Fruit fly (Drosophila melanogaster) whole organism, prepupa: Measurements from ENCODE around the gene Usp8.
A peak's percentile ranks its signal among the peaks of the same experiment; 100 is the strongest.

ENCODE experiments used
- CG10631 ChIP-seq: fragments of 200-800 bp; sonication (Bioruptor generic); optimal IDR thresholded peaks from 2 replicates; lab custom pipeline; 2016; ENCODE audit warnings: missing biosample characterization, missing genetic modification characterization
- CG10669 ChIP-seq: fragments of 200-800 bp; sonication (Bioruptor generic); optimal IDR thresholded peaks from 3 replicates; lab custom pipeline; 2018; ENCODE audit warnings: missing biosample characterization, mild to moderate bottlenecking, missing genetic modification characterization, moderate library complexity
- CG11762 ChIP-seq: fragments of 200-800 bp; sonication (Bioruptor generic); optimal IDR thresholded peaks from 3 replicates; lab custom pipeline; 2016; ENCODE audit warnings: missing biosample characterization, missing genetic modification characterization; ENCODE audit not compliant: insufficient read depth
- CG11902 ChIP-seq: fragments of 200-800 bp; sonication (Bioruptor generic); optimal IDR thresholded peaks from 3 replicates; lab custom pipeline; 2016; ENCODE audit warnings: missing biosample characterization, missing genetic modification characterization
- CG15336 ChIP-seq: fragments of 200-800 bp; sonication (Bioruptor generic); IDR thresholded peaks from 2 replicates; pipeline ENCODE4 v1.3.6; 2022; ENCODE audit warnings: missing biosample characterization, missing genetic modification characterization
- CG16779 ChIP-seq: fragments of 200-800 bp; sonication (Bioruptor generic); optimal IDR thresholded peaks from 3 replicates; lab custom pipeline; 2017; ENCODE audit warnings: missing biosample characterization, mild to moderate bottlenecking, missing genetic modification characterization
- CG31627 ChIP-seq: fragments of 200-800 bp; sonication (Bioruptor generic); optimal IDR thresholded peaks from 3 replicates; lab custom pipeline; 2016; ENCODE audit warnings: missing biosample characterization, missing genetic modification characterization
- CG32006 ChIP-seq: fragments of 200-800 bp; sonication (Bioruptor generic); optimal IDR thresholded peaks from 3 replicates; lab custom pipeline; 2017; ENCODE audit warnings: missing biosample characterization, mild to moderate bottlenecking, missing genetic modification characterization
- CG34406 ChIP-seq: fragments of 200-800 bp; sonication (Bioruptor generic); optimal IDR thresholded peaks from 3 replicates; lab custom pipeline; 2016; ENCODE audit warnings: missing biosample characterization, missing genetic modification characterization
- CG3919 ChIP-seq: fragments of 200-800 bp; sonication (Bioruptor generic); optimal IDR thresholded peaks from 3 replicates; lab custom pipeline; 2016; ENCODE audit warnings: missing biosample characterization, missing genetic modification characterization
- CG6163 ChIP-seq: fragments of 200-800 bp; sonication (Bioruptor generic); IDR thresholded peaks from 3 replicates; pipeline ENCODE4 v1.3.6; 2022; ENCODE audit warnings: missing biosample characterization, missing genetic modification characterization
- CG6792 ChIP-seq: fragments of 200-800 bp; sonication (Bioruptor generic); optimal IDR thresholded peaks from 3 replicates; lab custom pipeline; 2016; ENCODE audit warnings: missing biosample characterization, missing genetic modification characterization
- CG6808 ChIP-seq: fragments of 200-800 bp; sonication (Bioruptor generic); optimal IDR thresholded peaks from 3 replicates; lab custom pipeline; 2017; ENCODE audit warnings: missing biosample characterization, missing genetic modification characterization, mild to moderate bottlenecking, moderate library complexity, missing genetic modification reagents
- CG7368 ChIP-seq: fragments of 200-800 bp; sonication (Bioruptor generic); optimal IDR thresholded peaks from 3 replicates; lab custom pipeline; 2016; ENCODE audit warnings: missing biosample characterization, missing genetic modification characterization
- CG8119 ChIP-seq: fragments of 200-800 bp; sonication (Bioruptor generic); IDR thresholded peaks from 3 replicates; pipeline ENCODE4 v1.3.6; 2022; ENCODE audit warnings: missing biosample characterization, missing genetic modification characterization
- CG8319 ChIP-seq: fragments of 200-800 bp; sonication (Bioruptor generic); optimal IDR thresholded peaks from 3 replicates; lab custom pipeline; 2016; ENCODE audit warnings: missing biosample characterization, missing genetic modification characterization
- CG8632 ChIP-seq: fragments of 200-800 bp; sonication (Bioruptor generic); optimal IDR thresholded peaks from 3 replicates; lab custom pipeline; 2016; ENCODE audit warnings: missing biosample characterization, missing genetic modification characterization
- Eip75B ChIP-seq: fragments of 200-800 bp; sonication (Bioruptor generic); optimal IDR thresholded peaks from 3 replicates; lab custom pipeline; 2016; ENCODE audit warnings: missing biosample characterization, missing genetic modification characterization
- Eip78C ChIP-seq: fragments of 200-800 bp; sonication (Bioruptor generic); peaks from one replicate; lab custom pipeline; 2016; ENCODE audit warnings: missing biosample characterization, missing genetic modification characterization
- Ets21C ChIP-seq: fragments of 200-800 bp; sonication (Bioruptor generic); optimal IDR thresholded peaks from 3 replicates; lab custom pipeline; 2016; ENCODE audit warnings: missing biosample characterization, missing genetic modification characterization
- Ets96B ChIP-seq: fragments of 200-800 bp; optimal IDR thresholded peaks from 2 replicates; lab custom pipeline; 2019; ENCODE audit warnings: missing biosample characterization, mild to moderate bottlenecking, missing genetic modification characterization, moderate library complexity
- Hr39 ChIP-seq: fragments of 200-800 bp; sonication (Bioruptor generic); optimal IDR thresholded peaks from 2 replicates; lab custom pipeline; 2016; ENCODE audit warnings: missing biosample characterization, missing genetic modification characterization
- Hr4 ChIP-seq: fragments of 200-800 bp; sonication (Bioruptor generic); optimal IDR thresholded peaks from 3 replicates; lab custom pipeline; 2016; ENCODE audit warnings: missing biosample characterization, missing genetic modification characterization
- Lpt ChIP-seq: fragments of 200-800 bp; sonication (Bioruptor generic); optimal IDR thresholded peaks from 3 replicates; lab custom pipeline; 2016; ENCODE audit warnings: missing biosample characterization, missing genetic modification characterization
- Met ChIP-seq: fragments of 200-800 bp; sonication (Bioruptor generic); optimal IDR thresholded peaks from 3 replicates; lab custom pipeline; 2016; ENCODE audit warnings: missing biosample characterization, missing genetic modification characterization
- OdsH ChIP-seq: fragments of 200-800 bp; sonication (Bioruptor generic); optimal IDR thresholded peaks from 3 replicates; lab custom pipeline; 2016; ENCODE audit warnings: missing biosample characterization, missing genetic modification characterization
- Smox ChIP-seq: fragments of 200-800 bp; sonication (Bioruptor generic); optimal IDR thresholded peaks from 3 replicates; lab custom pipeline; 2016; ENCODE audit warnings: missing biosample characterization, missing genetic modification characterization
- Sox14 ChIP-seq: fragments of 200-800 bp; sonication (Bioruptor generic); optimal IDR thresholded peaks from 3 replicates; lab custom pipeline; 2016; ENCODE audit warnings: missing biosample characterization, missing genetic modification characterization
- Sox15 ChIP-seq: fragments of 200-800 bp; sonication (Bioruptor generic); optimal IDR thresholded peaks from 3 replicates; lab custom pipeline; 2016; ENCODE audit warnings: missing biosample characterization, missing genetic modification characterization
- achi ChIP-seq: fragments of 200-800 bp; sonication (Bioruptor generic); optimal IDR thresholded peaks from 3 replicates; lab custom pipeline; 2016; ENCODE audit warnings: missing biosample characterization, missing genetic modification characterization
- cyc ChIP-seq: fragments of 200-800 bp; sonication (Bioruptor generic); optimal IDR thresholded peaks from 3 replicates; lab custom pipeline; 2016; ENCODE audit warnings: missing biosample characterization, missing genetic modification characterization
- dsx ChIP-seq: fragments of 200-800 bp; optimal IDR thresholded peaks from 3 replicates; lab custom pipeline; 2019; ENCODE audit warnings: missing biosample characterization, mild to moderate bottlenecking, missing genetic modification characterization, moderate library complexity; ENCODE audit not compliant: poor library complexity, severe bottlenecking
- eg ChIP-seq: fragments of 200-800 bp; sonication (Bioruptor generic); IDR thresholded peaks from 3 replicates; pipeline ENCODE4 v1.3.6; 2022; ENCODE audit warnings: missing biosample characterization, missing genetic modification characterization
- fd85E ChIP-seq: fragments of 200-800 bp; sonication (Bioruptor generic); optimal IDR thresholded peaks from 3 replicates; lab custom pipeline; 2016; ENCODE audit warnings: missing biosample characterization, missing genetic modification characterization
- fkh ChIP-seq: fragments of 200-800 bp; sonication (Bioruptor generic); optimal IDR thresholded peaks from 3 replicates; lab custom pipeline; 2017; ENCODE audit warnings: missing biosample characterization, mild to moderate bottlenecking, missing genetic modification characterization, moderate library complexity
- pdm3 ChIP-seq: fragments of 200-800 bp; sonication (Bioruptor generic); optimal IDR thresholded peaks from 3 replicates; lab custom pipeline; 2016; ENCODE audit warnings: missing biosample characterization, missing genetic modification characterization
- spab ChIP-seq: fragments of 200-800 bp; sonication (Bioruptor generic); optimal IDR thresholded peaks from 2 replicates; lab custom pipeline; 2017; ENCODE audit warnings: missing biosample characterization, mild to moderate bottlenecking, missing genetic modification characterization, missing genetic modification reagents
- ss ChIP-seq, 2 experiments: fragments of 200-800 bp; sonication (Bioruptor generic); optimal IDR thresholded peaks; 2 replicates in 1 of 2; 3 replicates in 1 of 2; lab custom pipeline; 2017 to 2018; ENCODE audit warnings: mild to moderate bottlenecking in 2 of 2, missing biosample characterization in 2 of 2, missing genetic modification characterization in 2 of 2, moderate library complexity in 1 of 2
- topi ChIP-seq: fragments of 200-800 bp; sonication (Bioruptor generic); optimal IDR thresholded peaks from 3 replicates; lab custom pipeline; 2016; ENCODE audit warnings: missing biosample characterization, missing genetic modification characterization
- vri ChIP-seq: fragments of 200-800 bp; sonication (Bioruptor generic); optimal IDR thresholded peaks from 3 replicates; lab custom pipeline; 2016; ENCODE audit warnings: missing biosample characterization, mild to moderate bottlenecking, missing genetic modification characterization

Usp8 gene

DNA sequence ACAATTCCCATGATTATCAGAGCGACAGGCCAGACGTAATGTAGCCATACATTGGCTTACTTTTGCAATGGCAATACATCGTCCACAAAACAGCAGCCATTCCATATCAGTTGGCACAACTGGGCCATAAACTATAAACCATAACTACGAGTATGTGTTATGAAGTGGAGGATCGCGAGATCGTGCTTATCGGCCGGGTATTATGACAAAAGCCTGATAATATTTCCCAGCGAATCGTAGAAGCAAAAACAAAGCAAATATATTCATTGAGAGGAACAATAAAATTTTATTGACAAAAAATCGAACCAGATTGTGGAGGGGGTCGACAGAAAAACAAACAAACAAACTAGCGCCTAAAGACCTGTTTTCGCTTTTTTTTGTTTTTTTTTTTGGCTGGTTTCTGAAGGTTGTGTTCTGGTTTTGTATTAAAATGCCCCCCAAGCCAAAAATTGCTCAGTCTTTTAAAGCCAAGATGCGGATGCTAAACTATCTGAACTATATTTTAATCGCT, 29.3 kb downstream of the Usp8 start, which contains the start of gene CG5810:
Gene CG5810 (plus strand): TSS at position 461 of the 511 bp plus-strand sequence.
- no peak for TF ChIP-seq CG7368
- peak; percentile 59 for TF ChIP-seq fkh (GFP tag; lab: Kevin White, UChicago)
- no peak for TF ChIP-seq CG11902 (GFP tag; lab: Kevin White, UChicago)
- peak; percentile 77 for TF ChIP-seq vri (GFP tag; lab: Kevin White, UChicago)
- TF ChIP-seq, all 60 proteins: peak for 2

DNA sequence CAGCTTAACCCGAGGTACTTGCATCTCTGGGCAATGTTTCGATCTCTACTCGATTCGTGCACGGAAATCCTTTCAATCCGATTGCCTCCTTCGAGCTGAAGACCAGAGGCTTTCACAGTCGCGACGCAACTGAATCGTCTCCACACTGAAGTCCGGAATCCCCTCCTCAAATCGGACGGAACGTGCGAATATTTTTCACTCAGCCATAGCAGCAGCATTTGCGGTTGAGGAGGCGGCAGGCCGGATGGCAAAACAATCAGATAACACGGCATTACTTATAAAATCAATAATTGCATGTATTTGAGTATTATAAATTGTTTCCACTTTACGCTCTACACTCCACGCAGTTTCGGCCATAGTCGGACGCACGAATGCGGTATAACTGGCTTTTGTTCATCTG, 34.0 kb downstream of the Usp8 start, which contains the start of gene Snmp1:
Gene Snmp1 (minus strand): TSS at position 101 of the 400 bp plus-strand sequence.
- TF ChIP-seq Hr4 (GFP tag; lab: Kevin White, UChicago), result no peak
- no peak for TF ChIP-seq pdm3 (GFP tag; lab: Kevin White, UChicago)
- no peak for TF ChIP-seq CG11762 (GFP tag; lab: Kevin White, UChicago)
- TF ChIP-seq CG6808 (GFP tag; lab: Kevin White, UChicago), result no peak
- no peak for TF ChIP-seq Eip78C (GFP tag; lab: Kevin White, UChicago)
- no peak for TF ChIP-seq CG8119 (GFP tag; lab: Robert Waterston, UW)
- TF ChIP-seq Hr39, result no peak
- no peak for TF ChIP-seq CG10669 (GFP tag; lab: Kevin White, UChicago)
- no peak for TF ChIP-seq CG34406
- no peak for TF ChIP-seq eg (GFP tag; lab: Robert Waterston, UW)
- TF ChIP-seq CG32006 (GFP tag; lab: Kevin White, UChicago), result no peak

DNA sequence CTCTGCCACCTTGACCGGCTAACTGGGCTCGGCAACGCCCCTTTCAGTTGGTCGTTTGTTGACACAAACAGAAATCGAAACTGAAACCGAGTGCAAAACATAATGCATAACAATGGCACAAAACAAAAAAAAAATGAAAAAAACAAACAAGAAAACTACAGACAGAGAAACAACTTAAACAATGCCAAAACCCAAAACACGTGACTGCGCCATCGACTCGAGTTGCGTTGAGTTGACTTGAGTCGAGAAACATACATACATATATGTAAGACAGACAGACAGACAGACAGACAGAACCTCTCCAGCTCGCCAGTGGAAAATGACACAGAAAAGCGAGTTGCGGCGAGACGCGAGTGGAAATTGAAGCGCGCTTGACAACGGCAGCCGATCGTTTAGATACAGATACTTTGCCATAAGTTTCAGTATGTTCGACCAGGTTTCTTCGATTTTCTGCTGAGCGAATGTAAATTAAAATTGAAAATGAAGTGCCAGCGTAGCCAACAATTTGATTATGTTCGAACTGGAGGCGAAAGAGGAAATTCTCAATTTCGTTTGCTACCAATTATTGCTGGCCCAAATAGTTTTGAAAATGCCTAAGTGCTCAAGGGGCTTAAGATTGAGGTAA, 35.6 kb downstream of the Usp8 start:
- peak; percentile 63; the same call in 2 of the 3 replicates for TF ChIP-seq eg (GFP tag; lab: Robert Waterston, UW)
- no peak for TF ChIP-seq CG6792

DNA sequence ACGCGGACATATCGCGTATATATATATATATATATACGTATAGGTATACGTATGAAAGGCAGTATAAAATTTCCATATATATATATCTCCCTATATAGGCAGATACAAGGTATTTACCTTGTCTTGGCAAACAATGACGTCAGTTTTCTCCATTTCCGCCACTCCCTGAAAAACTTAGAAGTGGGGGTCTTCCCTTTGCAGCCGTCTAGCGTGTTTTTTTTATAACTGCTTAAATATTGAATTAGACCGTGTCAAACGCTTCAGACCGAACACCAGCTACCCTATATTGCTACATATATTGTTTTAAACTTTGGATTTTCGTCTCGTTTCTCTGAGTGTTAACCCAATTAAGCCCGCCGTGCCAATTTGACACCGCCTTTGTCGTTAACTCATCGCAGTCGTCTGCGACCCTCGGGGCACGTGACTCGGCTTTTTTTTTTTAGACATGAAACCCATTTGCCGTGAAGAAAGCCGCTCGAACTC, 42.6 kb downstream of the Usp8 start:
- TF ChIP-seq Lpt (GFP tag; lab: Kevin White, UChicago) (no peak), CG8119 (GFP tag; lab: Robert Waterston, UW) (no peak), CG15336 (GFP tag; lab: Robert Waterston, UW) (0 out of 2 replicates have a peak, but pooled peaks have one; percentile 15), Sox15 (GFP tag; lab: Kevin White, UChicago) (no peak), CG6163 (GFP tag; lab: Robert Waterston, UW) (no peak), CG11762 (GFP tag; lab: Kevin White, UChicago) (no peak), CG8319 (GFP tag; lab: Kevin White, UChicago) (no peak), Ets21C (GFP tag; lab: Kevin White, UChicago) (no peak), vri (GFP tag; lab: Kevin White, UChicago) (no peak), OdsH (GFP tag; lab: Kevin White, UChicago) (peak; percentile 1), cyc (GFP tag; lab: Kevin White, UChicago) (no peak), CG8632 (GFP tag; lab: Kevin White, UChicago) (peak; percentile 13), Hr4 (GFP tag; lab: Kevin White, UChicago) (no peak), Sox14 (no peak), CG6808 (GFP tag; lab: Kevin White, UChicago) (no peak), Eip75B (GFP tag; lab: Kevin White, UChicago) (no peak), Ets96B (no peak), Eip78C (GFP tag; lab: Kevin White, UChicago) (peak; percentile 49), fd85E (GFP tag; lab: Kevin White, UChicago) (no peak), achi (GFP tag; lab: Kevin White, UChicago) (no peak), dsx (GFP tag; lab: Kevin White, UChicago) (no peak), eg (GFP tag; lab: Robert Waterston, UW) (no peak), Met (GFP tag; lab: Kevin White, UChicago) (no peak), Hr39 (no peak), spab (GFP tag; lab: Kevin White, UChicago) (peak; percentile 8), CG31627 (GFP tag; lab: Kevin White, UChicago) (no peak), fkh (GFP tag; lab: Kevin White, UChicago) (peak; percentile 74), ss (GFP tag; optimal IDR thresholded peaks at IDR 0.05; lab: Kevin White, UChicago) (no peak), CG16779 (tag; lab: Kevin White, UChicago) (no peak), CG3919 (GFP tag; lab: Kevin White, UChicago) (no peak), CG10631 (GFP tag; lab: Kevin White, UChicago) (peak; percentile 12), Smox (GFP tag; lab: Kevin White, UChicago) (no peak), pdm3 (GFP tag; lab: Kevin White, UChicago) (no peak), topi (GFP tag; lab: Kevin White, UChicago) (no peak)
